Fruit fly (Drosophila melanogaster) S2 (cell line): ENCODE results near the gene Nup93-1.

Experiments
- CG8478 ChIP-seq: fragments of >200 bp; optimal IDR thresholded peaks from 2 replicates; lab custom pipeline; 2018
- CTCF ChIP-seq, 2 experiments: fragments of >200 bp; optimal IDR thresholded peaks; 2 replicates each; lab custom pipeline; 2018

- TF ChIP-seq CG8478 (lab: Kevin White, UChicago) (no peak), CTCF (optimal IDR thresholded peaks at IDR 0.05; lab: Kevin White, UChicago) (no peak)
Observed at dm6 chrX:13786037-13786667, 36.5 kb upstream of the Nup93-1 start.
